Fruit fly (Drosophila melanogaster) S2 (cell line): ENCODE measurements around the gene CG7900.
A peak's percentile ranks its signal among the peaks of the same experiment; 100 is the strongest.
"Not testable (repeated sequence)": the region's sequence is repeated elsewhere in the genome, so short reads cannot be mapped to it uniquely, and the experiment has no call there.

ENCODE experiments used
- CG8478 ChIP-seq: fragments of >200 bp; optimal IDR thresholded peaks from 2 replicates; lab custom pipeline; 2018
- CTCF ChIP-seq, 2 experiments: fragments of >200 bp; optimal IDR thresholded peaks; 2 replicates each; lab custom pipeline; 2018

The CG7900 gene

dm6 chr3R:8093824-8094223, at the start of gene CG7900:
CG7900 (plus strand) TSS chr3R:8094124.
- not testable (repeated sequence) for TF ChIP-seq CTCF (optimal IDR thresholded peaks at IDR 0.05; lab: Kevin White, UChicago); CG8478 (lab: Kevin White, UChicago)

DNA sequence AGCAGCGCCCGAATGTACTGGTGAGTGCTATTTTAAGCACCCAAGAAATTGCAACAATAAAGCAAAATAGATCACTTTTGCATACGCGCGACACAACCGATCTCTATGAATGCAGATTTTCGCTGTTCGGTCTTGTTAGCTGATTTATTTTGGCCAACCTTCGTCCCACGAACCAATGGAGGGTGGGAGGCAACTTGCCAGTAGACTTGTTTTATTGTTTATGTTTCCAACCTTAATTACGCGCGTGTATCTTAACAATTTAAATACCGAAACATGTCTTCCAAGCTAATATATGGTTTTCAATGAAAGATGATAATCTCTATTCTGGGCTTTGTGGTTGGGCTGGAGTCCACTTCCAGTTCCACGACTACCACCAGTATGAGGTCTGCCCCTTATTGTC, 45.1 kb upstream of the CG7900 start, which contains the start of gene CG43618:
CG43618 (plus strand) TSS at position 301 of the 400 bp plus-strand sequence.
- not testable (repeated sequence) for TF ChIP-seq CG8478 (lab: Kevin White, UChicago); CTCF (optimal IDR thresholded peaks at IDR 0.05; lab: Kevin White, UChicago)

DNA sequence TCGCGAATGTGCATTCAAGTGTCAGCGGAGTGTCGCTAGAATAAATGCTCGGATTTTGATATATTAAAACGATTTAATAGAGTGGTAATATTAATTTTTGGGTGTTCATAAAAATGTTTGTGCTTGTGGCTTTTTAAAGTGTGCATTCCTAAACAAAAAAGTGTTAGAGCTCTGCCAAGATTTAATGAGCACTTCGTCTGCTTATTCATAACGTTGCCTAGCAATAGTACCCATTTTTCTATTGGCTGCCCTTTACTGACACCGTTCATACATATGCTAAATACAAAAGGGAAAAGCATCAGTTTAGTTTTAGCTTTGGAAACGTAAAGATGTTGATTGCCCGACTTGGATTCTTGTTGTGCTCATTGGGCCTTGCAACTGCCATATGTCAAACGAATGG, 44.6 kb upstream of the CG7900 start, which contains the start of gene CG43061:
CG43061 (plus strand) TSS at position 301 of the 400 bp plus-strand sequence.
- not testable (repeated sequence) for TF ChIP-seq CTCF (optimal IDR thresholded peaks at IDR 0.05; lab: Kevin White, UChicago); CG8478 (lab: Kevin White, UChicago)

DNA sequence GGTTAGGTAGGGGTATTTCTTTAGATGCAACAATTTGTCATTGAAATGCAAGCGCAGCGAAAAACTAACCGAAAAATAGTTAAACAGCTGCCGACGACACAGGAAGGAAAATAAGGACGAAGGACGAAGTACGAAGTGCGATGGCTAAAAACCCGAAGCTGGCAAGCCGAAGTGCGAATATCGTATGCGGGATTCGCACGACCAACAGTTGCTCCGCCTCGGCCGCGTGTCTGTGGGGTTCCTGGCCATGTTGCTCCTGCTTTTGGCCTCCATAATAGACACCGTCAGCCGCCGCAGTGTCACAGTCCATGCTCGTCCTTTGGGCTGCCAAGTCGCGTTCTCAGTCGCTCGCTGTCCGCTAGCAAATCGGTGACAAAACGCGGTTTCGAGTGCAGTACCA, 34.9 kb upstream of the CG7900 start, which contains the start of gene mAChR-B:
mAChR-B (plus strand) TSS at position 301 of the 400 bp plus-strand sequence.
- TF ChIP-seq CTCF (optimal IDR thresholded peaks at IDR 0.05; lab: Kevin White, UChicago) = no peak
- TF ChIP-seq CG8478 (lab: Kevin White, UChicago) = no peak

- no peak for TF ChIP-seq CG8478 (lab: Kevin White, UChicago)
- TF ChIP-seq CTCF (optimal IDR thresholded peaks at IDR 0.05; lab: Kevin White, UChicago) = no peak
These were observed 21.3 kb upstream of the CG7900 start for dm6 chr3R:8072635-8073034.

DNA sequence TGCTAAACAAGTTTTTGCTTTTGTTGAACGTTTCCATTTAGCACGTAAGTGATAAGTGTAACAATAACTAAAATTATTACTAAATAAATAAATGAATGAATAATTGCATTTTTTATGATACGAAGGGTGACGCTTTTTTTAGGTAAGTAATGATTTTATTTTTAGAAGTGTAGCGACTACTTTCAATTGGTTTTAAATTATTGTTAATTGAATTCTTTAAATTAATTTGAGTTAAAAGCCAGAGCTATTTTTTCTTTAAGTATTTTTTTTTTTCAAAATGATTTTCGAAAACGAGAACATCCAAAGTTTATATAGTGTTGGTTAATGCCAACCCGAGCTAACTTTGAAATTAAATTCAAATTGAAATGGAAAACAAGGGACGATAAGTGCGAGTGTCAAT, 7.0 kb upstream of the CG7900 start, which contains the start of gene CG7910:
CG7910 (plus strand) TSS at position 301 of the 400 bp plus-strand sequence.
- TF ChIP-seq CTCF (optimal IDR thresholded peaks at IDR 0.05; lab: Kevin White, UChicago) (no peak), CG8478 (lab: Kevin White, UChicago) (no peak)

DNA sequence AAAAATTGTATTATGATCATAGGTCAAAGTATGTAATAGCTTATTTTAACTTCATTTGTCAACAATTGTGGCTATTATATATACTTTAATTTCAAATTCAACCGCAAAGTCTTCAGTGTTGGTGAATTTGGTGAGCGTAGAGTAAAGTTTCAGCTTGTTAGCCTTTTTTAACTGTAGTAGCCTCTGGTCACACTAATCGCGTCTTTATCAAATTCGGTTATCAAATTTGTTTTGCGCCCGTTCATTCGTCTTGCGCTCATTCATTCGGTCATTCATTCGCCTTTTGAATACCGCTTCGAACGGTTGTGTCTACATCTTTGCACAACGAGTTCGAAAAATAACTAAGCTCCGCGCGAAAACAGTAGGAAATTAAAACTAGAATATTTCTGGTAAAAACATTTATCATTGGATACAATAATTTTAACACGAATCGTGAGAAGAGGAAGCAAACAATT, 11.2 kb downstream of the CG7900 start, which contains the start of gene puc:
puc (plus strand) TSS at position 245 of the 455 bp plus-strand sequence.
- TF ChIP-seq CG8478 (lab: Kevin White, UChicago) (no peak), CTCF (optimal IDR thresholded peaks at IDR 0.05; lab: Kevin White, UChicago) (peak in 1 of 2 experiments; percentile 33)

DNA sequence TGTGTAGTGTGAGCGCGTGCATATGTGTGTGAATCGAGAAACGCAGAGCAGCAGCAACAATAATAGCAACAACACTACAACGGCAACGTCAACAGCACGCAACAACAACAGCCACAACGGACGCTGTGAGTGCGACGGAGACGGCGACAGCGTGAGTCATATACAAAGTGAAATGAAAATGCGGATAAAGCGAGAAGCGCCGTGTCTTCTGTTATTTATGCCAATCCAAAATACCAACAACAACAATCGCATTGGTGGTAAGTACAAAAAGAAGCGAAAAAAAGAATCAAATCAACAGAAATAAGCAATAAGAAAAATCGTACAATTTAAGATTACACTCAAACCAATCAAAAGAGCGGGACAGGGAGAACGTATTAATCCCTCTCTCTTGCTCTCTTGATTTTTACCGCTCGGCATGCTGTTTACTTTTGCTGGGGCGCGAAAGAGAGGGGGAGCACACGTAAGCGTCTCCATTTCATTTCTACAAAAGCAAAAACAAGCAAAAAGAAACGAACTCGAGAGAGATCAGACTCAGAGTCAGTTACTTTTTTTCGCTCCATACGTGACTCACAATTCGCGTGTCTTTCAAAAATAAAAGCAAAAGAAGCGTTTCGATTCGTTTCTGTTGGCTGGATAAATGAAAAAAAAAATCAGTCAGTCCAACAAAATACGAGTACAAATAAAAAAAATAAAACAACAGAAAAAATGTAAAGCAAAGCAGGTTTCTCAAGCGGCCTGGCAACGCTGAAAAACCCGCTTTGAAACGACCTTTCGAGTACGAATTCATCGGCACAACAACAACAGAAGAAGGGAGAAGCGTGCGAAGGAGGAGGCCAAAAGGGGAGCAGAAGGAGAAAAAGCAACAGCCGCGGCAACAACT, 12.2 kb downstream of the CG7900 start:
- no peak for TF ChIP-seq CTCF (optimal IDR thresholded peaks at IDR 0.05; lab: Kevin White, UChicago)
- TF ChIP-seq CG8478 (lab: Kevin White, UChicago) = no peak

dm6 chr3R:8106909-8107841, 13.3 kb downstream of the CG7900 start:
- TF ChIP-seq CTCF (optimal IDR thresholded peaks at IDR 0.05; lab: Kevin White, UChicago) (no peak), CG8478 (lab: Kevin White, UChicago) (no peak)

- TF ChIP-seq CG8478 (lab: Kevin White, UChicago) (no peak), CTCF (optimal IDR thresholded peaks at IDR 0.05; lab: Kevin White, UChicago) (no peak)
These were observed 14.8 kb downstream of the CG7900 start for dm6 chr3R:8108770-8109169.

DNA sequence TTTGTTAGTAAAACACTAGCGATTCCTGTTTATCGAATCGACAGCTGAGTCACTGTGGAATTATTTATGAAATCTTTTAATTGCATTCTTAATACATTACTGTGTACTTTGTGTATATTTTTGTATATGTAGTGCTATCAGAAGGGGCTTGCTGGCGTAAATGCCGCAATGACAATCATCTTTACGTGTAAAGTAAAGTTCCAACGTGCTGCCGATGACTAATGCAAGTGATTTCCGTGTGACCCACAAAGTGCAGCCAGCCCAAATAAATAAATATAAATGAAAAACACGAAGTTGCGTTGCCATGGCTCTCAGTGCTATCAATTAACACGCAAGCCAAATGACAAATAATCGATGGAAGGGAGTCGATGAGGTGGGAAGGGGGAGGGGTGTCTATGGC, 15.9 kb downstream of the CG7900 start:
- TF ChIP-seq CTCF (optimal IDR thresholded peaks at IDR 0.05; lab: Kevin White, UChicago) (no peak), CG8478 (lab: Kevin White, UChicago) (no peak)

DNA sequence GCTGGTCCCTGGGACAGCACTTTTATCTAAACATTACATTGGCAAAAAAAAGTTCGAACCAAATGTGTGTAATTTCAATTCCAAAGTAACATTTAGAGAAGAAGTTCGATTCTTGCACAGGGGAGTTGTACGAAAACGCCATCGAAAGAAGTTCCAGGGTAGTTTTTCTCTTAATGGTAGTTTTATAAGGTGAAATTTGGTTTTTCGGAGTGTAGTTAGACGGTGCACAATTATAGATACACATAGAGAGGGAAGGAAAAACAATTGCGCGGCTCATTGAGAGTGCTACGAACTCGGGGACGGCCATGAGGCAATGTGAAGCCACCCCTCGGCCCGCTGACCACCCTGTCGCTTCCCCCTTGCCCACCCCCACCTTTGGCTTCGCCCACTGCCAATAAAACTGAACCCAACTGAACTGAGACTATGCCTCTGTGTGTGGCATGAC, 16.3 kb downstream of the CG7900 start:
- TF ChIP-seq CTCF (optimal IDR thresholded peaks at IDR 0.05; lab: Kevin White, UChicago) = no peak
- TF ChIP-seq CG8478 (lab: Kevin White, UChicago) = no peak

DNA sequence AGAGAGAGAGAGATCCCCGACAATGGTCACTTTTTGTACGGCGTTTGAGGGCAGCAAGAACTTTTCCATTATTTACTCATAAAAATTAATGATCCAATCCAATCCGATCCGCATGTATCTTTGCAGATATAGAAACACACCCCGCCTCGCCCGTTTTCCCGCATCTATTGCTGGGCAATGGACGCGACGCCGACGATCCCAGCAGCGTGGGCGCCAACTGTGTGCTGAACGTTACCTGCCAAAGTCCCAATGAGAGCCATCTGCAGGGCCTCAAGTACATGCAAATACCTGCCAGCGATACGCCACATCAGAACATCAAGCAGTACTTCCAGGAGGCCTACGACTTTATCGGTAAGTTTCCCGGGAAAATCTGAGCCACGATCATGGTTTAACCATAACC, 17.0 kb downstream of the CG7900 start:
- no peak for TF ChIP-seq CG8478 (lab: Kevin White, UChicago)
- no peak for TF ChIP-seq CTCF (optimal IDR thresholded peaks at IDR 0.05; lab: Kevin White, UChicago)

- TF ChIP-seq CTCF (optimal IDR thresholded peaks at IDR 0.05; lab: Kevin White, UChicago) (no peak), CG8478 (lab: Kevin White, UChicago) (no peak)
These were observed 18.0 kb downstream of the CG7900 start for dm6 chr3R:8111789-8112382.
